Fruit fly (Drosophila melanogaster) whole organism, adult: ENCODE results near the gene Ttc19.

Experiments
- CG11617 ChIP-seq: fragments of 200-800 bp; sonication (Bioruptor generic); optimal IDR thresholded peaks from 2 replicates; lab custom pipeline; 2017; ENCODE audit warnings: mild to moderate bottlenecking, missing biosample characterization, missing genetic modification reagents, missing genetic modification characterization
- CG14711 ChIP-seq: fragments of 200-800 bp; sonication (Bioruptor generic); optimal IDR thresholded peaks from 2 replicates; lab custom pipeline; 2018; ENCODE audit warnings: missing biosample characterization, mild to moderate bottlenecking, missing genetic modification characterization, moderate library complexity
- CG1620 ChIP-seq: fragments of 200-800 bp; sonication (Bioruptor generic); optimal IDR thresholded peaks from 2 replicates; lab custom pipeline; 2016; ENCODE audit warnings: missing biosample characterization, missing genetic modification characterization
- Crg-1 ChIP-seq: fragments of 200-800 bp; sonication (Bioruptor generic); optimal IDR thresholded peaks from 2 replicates; lab custom pipeline; 2016; ENCODE audit warnings: missing biosample characterization, missing genetic modification characterization
- kay ChIP-seq: fragments of 200-800 bp; sonication (Bioruptor generic); peaks from one replicate; lab custom pipeline; 2016; ENCODE audit warnings: missing biosample characterization, missing genetic modification characterization, borderline replicate concordance
- ovo ChIP-seq: fragments of 200-800 bp; sonication (Bioruptor generic); optimal IDR thresholded peaks from 2 replicates; lab custom pipeline; 2016; ENCODE audit warnings: missing biosample characterization, missing genetic modification characterization
- tj ChIP-seq: fragments of 200-800 bp; sonication (Bioruptor generic); optimal IDR thresholded peaks from 3 replicates; lab custom pipeline; 2017; ENCODE audit warnings: missing biosample characterization, mild to moderate bottlenecking, missing genetic modification characterization, moderate library complexity
- toe ChIP-seq: fragments of 200-800 bp; sonication (Bioruptor generic); optimal IDR thresholded peaks from 2 replicates; lab custom pipeline; 2016; ENCODE audit warnings: missing biosample characterization, missing genetic modification characterization

- TF ChIP-seq ovo (GFP tag; lab: Kevin White, UChicago) (no peak), tj (no peak), toe (GFP tag; lab: Kevin White, UChicago) (no peak), kay (GFP tag; lab: Kevin White, UChicago) (no peak), CG11617 (no peak), CG1620 (GFP tag; lab: Kevin White, UChicago) (no peak), Crg-1 (GFP tag; lab: Kevin White, UChicago) (no peak), CG14711 (no peak)
Measured at dm6 chr2L:19010037-19010436, 34.9 kb downstream of the Ttc19 start.
